Fruit fly (Drosophila melanogaster) whole organism, embryonic: ENCODE results near the gene sit.

Source experiments
- CG11398 ChIP-seq: fragments of 200-800 bp; sonication (Bioruptor generic); optimal IDR thresholded peaks from 2 replicates; lab custom pipeline; 2016; ENCODE audit warnings: missing biosample characterization, missing genetic modification characterization
- CG11560 ChIP-seq: fragments of 200-800 bp; sonication (Bioruptor generic); IDR thresholded peaks from 3 replicates; pipeline ENCODE4 v1.3.6; 2022; ENCODE audit warnings: missing biosample characterization, missing genetic modification characterization
- CG11696 ChIP-seq: fragments of 200-800 bp; sonication (Bioruptor generic); IDR thresholded peaks from 2 replicates; pipeline ENCODE4 v1.3.6; 2022; ENCODE audit warnings: missing biosample characterization, missing genetic modification characterization
- CG12071 ChIP-seq: fragments of 200-800 bp; sonication (Bioruptor generic); optimal IDR thresholded peaks from 3 replicates; lab custom pipeline; 2018; ENCODE audit warnings: missing biosample characterization, mild to moderate bottlenecking, missing genetic modification characterization
- CG12155 ChIP-seq: fragments of 200-800 bp; sonication (Bioruptor generic); optimal IDR thresholded peaks from 3 replicates; lab custom pipeline; 2016; ENCODE audit warnings: missing biosample characterization, missing genetic modification characterization
- CG12942 ChIP-seq: fragments of 200-800 bp; sonication (Bioruptor generic); optimal IDR thresholded peaks from 3 replicates; lab custom pipeline; 2016; ENCODE audit warnings: missing biosample characterization, missing genetic modification characterization
- CG16779 ChIP-seq: fragments of 200-800 bp; sonication (Bioruptor generic); IDR thresholded peaks from 2 replicates; pipeline ENCODE4 v1.3.6; 2022; ENCODE audit warnings: missing biosample characterization, missing genetic modification characterization
- CG2199 ChIP-seq: fragments of 200-800 bp; sonication (Bioruptor generic); IDR thresholded peaks from 3 replicates; pipeline ENCODE4 v1.3.6; 2022; ENCODE audit warnings: missing biosample characterization, missing genetic modification characterization
- CG31388 ChIP-seq: fragments of 200-800 bp; sonication (Bioruptor generic); optimal IDR thresholded peaks from 2 replicates; lab custom pipeline; 2016; ENCODE audit warnings: missing biosample characterization, missing genetic modification characterization
- CG3163 ChIP-seq: fragments of 200-800 bp; sonication (Bioruptor generic); optimal IDR thresholded peaks from 3 replicates; lab custom pipeline; 2016; ENCODE audit warnings: missing biosample characterization, missing genetic modification characterization
- CG3847 ChIP-seq: fragments of 200-800 bp; sonication (Bioruptor generic); IDR thresholded peaks from 2 replicates; pipeline ENCODE4 v1.3.6; 2022; ENCODE audit warnings: missing biosample characterization, missing genetic modification characterization
- CG4282 ChIP-seq: fragments of 200-800 bp; sonication (Bioruptor generic); optimal IDR thresholded peaks from 2 replicates; lab custom pipeline; 2016; ENCODE audit warnings: missing biosample characterization, missing genetic modification characterization
- CG6254 ChIP-seq: fragments of 200-800 bp; sonication (Bioruptor generic); optimal IDR thresholded peaks from 3 replicates; lab custom pipeline; 2017; ENCODE audit warnings: mild to moderate bottlenecking, missing biosample characterization, missing genetic modification reagents, missing genetic modification characterization
- CG9727 ChIP-seq: fragments of 200-800 bp; sonication (Bioruptor generic); optimal IDR thresholded peaks from 3 replicates; lab custom pipeline; 2017; ENCODE audit warnings: missing biosample characterization, mild to moderate bottlenecking, missing genetic modification characterization
- CkIIα-i1 ChIP-seq: fragments of 200-800 bp; sonication (Bioruptor generic); IDR thresholded peaks from 2 replicates; pipeline ENCODE4 v1.3.6; 2022; ENCODE audit warnings: missing biosample characterization, missing genetic modification characterization
- Dip3 ChIP-seq: fragments of 200-800 bp; sonication (Bioruptor generic); optimal IDR thresholded peaks from 3 replicates; lab custom pipeline; 2016; ENCODE audit warnings: missing biosample characterization, missing genetic modification characterization
- Drgx ChIP-seq: fragments of 200-800 bp; sonication (Bioruptor generic); IDR thresholded peaks from 2 replicates; pipeline ENCODE4 v1.3.6; 2022; ENCODE audit warnings: missing biosample characterization, missing genetic modification characterization
- HLH4C ChIP-seq: fragments of 200-800 bp; sonication (Bioruptor generic); IDR thresholded peaks from 3 replicates; pipeline ENCODE4 v1.3.6; 2022; ENCODE audit warnings: missing biosample characterization, missing genetic modification characterization; ENCODE audit not compliant: partially characterized antibody
- Hey ChIP-seq: fragments of 200-800 bp; sonication (Bioruptor generic); optimal IDR thresholded peaks from 3 replicates; lab custom pipeline; 2018; ENCODE audit warnings: missing biosample characterization, mild to moderate bottlenecking, missing genetic modification characterization
- NC2α ChIP-seq: fragments of 200-800 bp; sonication (Bioruptor generic); optimal IDR thresholded peaks from 2 replicates; lab custom pipeline; 2016; ENCODE audit warnings: missing biosample characterization, missing genetic modification characterization
- NC2β ChIP-seq: fragments of 200-800 bp; sonication (Bioruptor generic); optimal IDR thresholded peaks from 2 replicates; lab custom pipeline; 2016; ENCODE audit warnings: missing biosample characterization, missing genetic modification characterization
- NK7.1 ChIP-seq: fragments of 200-800 bp; sonication (Bioruptor generic); optimal IDR thresholded peaks from 3 replicates; lab custom pipeline; 2016; ENCODE audit warnings: missing biosample characterization, missing genetic modification characterization
- Pdp1 ChIP-seq, 2 experiments: fragments of 200-800 bp; sonication (Bioruptor generic); optimal IDR thresholded peaks; 3 replicates each; lab custom pipeline; 2016; ENCODE audit warnings: missing biosample characterization in 2 of 2, missing genetic modification characterization in 2 of 2, mild to moderate bottlenecking in 1 of 2, moderate library complexity in 1 of 2
- Rfx ChIP-seq: fragments of 200-800 bp; sonication (Bioruptor generic); IDR thresholded peaks from 2 replicates; pipeline ENCODE4 v1.3.6; 2022; ENCODE audit warnings: missing biosample characterization, missing genetic modification characterization
- Rx ChIP-seq: fragments of 200-800 bp; sonication (Bioruptor generic); IDR thresholded peaks from 2 replicates; pipeline ENCODE4 v1.3.6; 2022; ENCODE audit warnings: missing biosample characterization, missing genetic modification characterization
- amos ChIP-seq: fragments of 200-800 bp; sonication (Bioruptor generic); IDR thresholded peaks from 2 replicates; pipeline ENCODE4 v1.3.6; 2022; ENCODE audit warnings: missing biosample characterization, missing genetic modification characterization; ENCODE audit not compliant: partially characterized antibody
- bab2 ChIP-seq: fragments of 200-800 bp; sonication (Bioruptor generic); optimal IDR thresholded peaks from 2 replicates; lab custom pipeline; 2016; ENCODE audit warnings: missing biosample characterization, missing genetic modification characterization
- disco-r ChIP-seq: fragments of 200-800 bp; sonication (Bioruptor generic); optimal IDR thresholded peaks from 2 replicates; lab custom pipeline; 2016; ENCODE audit warnings: missing biosample characterization, missing genetic modification characterization
- fd3F ChIP-seq: fragments of 200-800 bp; sonication (Bioruptor generic); optimal IDR thresholded peaks from 2 replicates; lab custom pipeline; 2018; ENCODE audit warnings: missing biosample characterization, mild to moderate bottlenecking, missing genetic modification characterization, moderate library complexity
- fd96Cb ChIP-seq: fragments of 200-800 bp; sonication (Bioruptor generic); optimal IDR thresholded peaks from 2 replicates; lab custom pipeline; 2018; ENCODE audit warnings: missing biosample characterization, mild to moderate bottlenecking, missing genetic modification characterization, moderate library complexity
- fu2 ChIP-seq: fragments of 200-800 bp; sonication (Bioruptor generic); optimal IDR thresholded peaks from 2 replicates; lab custom pipeline; 2016; ENCODE audit warnings: missing biosample characterization, missing genetic modification characterization
- grn ChIP-seq: fragments of 200-800 bp; sonication (Bioruptor generic); optimal IDR thresholded peaks from 3 replicates; lab custom pipeline; 2017; ENCODE audit warnings: missing biosample characterization, missing genetic modification characterization
- hkb ChIP-seq, 2 experiments: fragments of 200-800 bp in 1 of 2; fragments of >200 bp in 1 of 2; sonication (Bioruptor generic) in 1 of 2; IDR thresholded peaks in 1 of 2; optimal IDR thresholded peaks in 1 of 2; 2 replicates each; pipeline versions ENCODE4 v1.3.6 to Lab custom; 2017 to 2022; ENCODE audit warnings: missing biosample characterization in 1 of 2, missing genetic modification characterization in 1 of 2
- inv ChIP-seq: fragments of 200-800 bp; sonication (Bioruptor generic); IDR thresholded peaks from 2 replicates; pipeline ENCODE4 v1.3.6; 2022; ENCODE audit warnings: missing biosample characterization, missing genetic modification characterization; ENCODE audit not compliant: partially characterized antibody
- jing ChIP-seq: fragments of 200-800 bp; sonication (Bioruptor generic); optimal IDR thresholded peaks from 2 replicates; lab custom pipeline; 2018; ENCODE audit warnings: missing biosample characterization, mild to moderate bottlenecking, missing genetic modification characterization
- jumu ChIP-seq: fragments of 200-800 bp; sonication (Bioruptor generic); optimal IDR thresholded peaks from 3 replicates; lab custom pipeline; 2016; ENCODE audit warnings: missing biosample characterization, missing genetic modification characterization
- kah ChIP-seq: fragments of 200-800 bp; sonication (Bioruptor generic); optimal IDR thresholded peaks from 2 replicates; lab custom pipeline; 2018; ENCODE audit warnings: missing biosample characterization, mild to moderate bottlenecking, missing genetic modification characterization
- nmo ChIP-seq: fragments of 200-800 bp; sonication (Bioruptor generic); optimal IDR thresholded peaks from 2 replicates; lab custom pipeline; 2018; ENCODE audit warnings: missing biosample characterization, mild to moderate bottlenecking, missing genetic modification characterization, moderate library complexity
- nom ChIP-seq: fragments of 200-800 bp; sonication (Bioruptor generic); optimal IDR thresholded peaks from 2 replicates; lab custom pipeline; 2017; ENCODE audit warnings: missing biosample characterization, missing genetic modification characterization, mild to moderate bottlenecking, moderate library complexity, missing genetic modification reagents
- otp ChIP-seq: fragments of 200-800 bp; sonication (Bioruptor generic); IDR thresholded peaks from 3 replicates; pipeline ENCODE4, ENCODE4 v1.3.6; 2022; ENCODE audit warnings: missing biosample characterization, missing genetic modification characterization
- p53 ChIP-seq: fragments of 200-800 bp; sonication (Bioruptor generic); optimal IDR thresholded peaks from 2 replicates; lab custom pipeline; 2016; ENCODE audit warnings: missing biosample characterization, missing genetic modification characterization
- phol ChIP-seq: fragments of 200-800 bp; sonication (Bioruptor generic); optimal IDR thresholded peaks from 3 replicates; lab custom pipeline; 2018; ENCODE audit warnings: missing biosample characterization, mild to moderate bottlenecking, missing genetic modification characterization, moderate library complexity
- psq ChIP-seq: fragments of 200-800 bp; sonication (Bioruptor generic); optimal IDR thresholded peaks from 2 replicates; lab custom pipeline; 2017; ENCODE audit warnings: missing biosample characterization, missing genetic modification characterization
- sens ChIP-seq: fragments of 200-800 bp; sonication (Bioruptor generic); peaks from one replicate; lab custom pipeline; 2016; ENCODE audit warnings: missing biosample characterization, missing genetic modification characterization
- sens-2 ChIP-seq: fragments of 200-800 bp; sonication (Bioruptor generic); IDR thresholded peaks from 2 replicates; pipeline ENCODE4 v1.3.6; 2022; ENCODE audit warnings: missing biosample characterization, missing genetic modification characterization
- sima ChIP-seq: fragments of 200-800 bp; sonication (Bioruptor generic); optimal IDR thresholded peaks from 2 replicates; lab custom pipeline; 2016; ENCODE audit warnings: missing biosample characterization, missing genetic modification characterization
- slou ChIP-seq: fragments of 200-800 bp; sonication (Bioruptor generic); optimal IDR thresholded peaks from 3 replicates; lab custom pipeline; 2016; ENCODE audit warnings: missing biosample characterization, missing genetic modification characterization
- sob ChIP-seq: fragments of 200-800 bp; sonication (Bioruptor generic); IDR thresholded peaks from 2 replicates; pipeline ENCODE4 v1.3.6; 2022; ENCODE audit warnings: missing biosample characterization, missing genetic modification characterization
- tio ChIP-seq: fragments of 200-800 bp; sonication (Bioruptor generic); optimal IDR thresholded peaks from 2 replicates; lab custom pipeline; 2017; ENCODE audit warnings: missing biosample characterization, missing genetic modification characterization, inconsistent platforms
- toy ChIP-seq: fragments of 200-800 bp; sonication (Bioruptor generic); IDR thresholded peaks from 2 replicates; pipeline ENCODE4 v1.3.6; 2022; ENCODE audit warnings: missing biosample characterization, missing genetic modification characterization
- unc-4 ChIP-seq: fragments of 200-800 bp; sonication (Bioruptor generic); IDR thresholded peaks from 2 replicates; pipeline ENCODE4 v1.3.6; 2022; ENCODE audit warnings: missing biosample characterization, missing genetic modification characterization; ENCODE audit not compliant: partially characterized antibody

Gene sit

DNA sequence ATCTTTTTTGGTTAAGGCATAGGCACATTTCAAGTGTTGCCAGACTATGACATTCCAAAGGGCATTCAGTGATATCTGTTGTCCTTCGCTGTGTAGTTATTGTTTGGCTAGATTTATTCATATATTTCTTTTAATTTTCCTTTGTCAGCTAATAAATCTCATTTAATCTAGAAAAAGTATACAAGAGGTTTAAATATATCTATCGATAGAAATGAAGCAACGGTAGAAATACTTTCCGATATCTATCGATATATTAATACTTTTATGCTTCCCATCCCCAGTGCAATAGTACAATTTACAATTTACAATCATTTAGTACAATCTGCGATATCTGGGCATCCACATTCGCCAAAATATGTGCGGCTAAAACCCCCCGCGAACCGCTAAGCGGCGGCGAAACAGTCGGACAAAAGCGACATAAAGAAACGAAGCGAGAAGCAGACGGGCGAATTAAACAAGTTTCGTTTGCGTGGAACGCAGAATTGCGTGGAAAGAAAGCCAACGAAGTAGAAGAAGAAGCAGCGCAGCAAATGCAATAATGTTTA lies 25.1 kb upstream of the sit start, which contains the start of gene Efa6 (continued):
- TF ChIP-seq amos (GFP tag; lab: Robert Waterston, UW) (peak; percentile 90), tio (no peak), NC2α (GFP tag; lab: Kevin White, UChicago) (no peak), CG31388 (no peak), CG9727 (GFP tag; lab: Kevin White, UChicago) (peak; percentile 62), unc-4 (GFP tag; lab: Robert Waterston, UW) (peak; percentile 97), kah (GFP tag; lab: Kevin White, UChicago) (no peak), jing (no peak), p53 (GFP tag; lab: Kevin White, UChicago) (no peak), psq (GFP tag; lab: Kevin White, UChicago) (peak; percentile 18), sens (peak; percentile 91), CG11696 (GFP tag; lab: Robert Waterston, UW) (no peak), HLH4C (peak; percentile 90), disco-r (no peak), CG12942 (GFP tag; lab: Kevin White, UChicago) (peak; percentile 41), otp (GFP tag; lab: Robert Waterston, UW) (no peak), CG12155 (peak; percentile 63), NK7.1 (GFP tag; lab: Kevin White, UChicago) (no peak), nmo (GFP tag; lab: Kevin White, UChicago) (peak; percentile 76), sens-2 (GFP tag; lab: Robert Waterston, UW) (no peak), hkb (optimal IDR thresholded peaks at IDR 0.05; lab: Kevin White, UChicago) (no peak), hkb (GFP tag; IDR thresholded peaks at IDR 0.05; lab: Robert Waterston, UW) (no peak), CG3847 (GFP tag; lab: Robert Waterston, UW) (peak; percentile 79), CkIIα-i1 (GFP tag; lab: Robert Waterston, UW) (no peak), CG11398 (GFP tag; lab: Kevin White, UChicago) (no peak), inv (GFP tag; lab: Robert Waterston, UW) (peak; percentile 93), CG3163 (no peak), toy (GFP tag; lab: Robert Waterston, UW) (no peak), Pdp1 (GFP tag; optimal IDR thresholded peaks at IDR 0.05; lab: Kevin White, UChicago) (peak in 1 of 2 experiments; percentile 54), nom (peak; percentile 54), fd3F (GFP tag; lab: Kevin White, UChicago) (peak; percentile 30), NC2β (peak; percentile 12), Dip3 (GFP tag; lab: Kevin White, UChicago) (peak; percentile 37), CG16779 (GFP tag; lab: Robert Waterston, UW) (no peak), CG2199 (GFP tag; lab: Robert Waterston, UW) (no peak), Hey (no peak), Rx (no peak), fu2 (GFP tag; lab: Kevin White, UChicago) (no peak), phol (tag; lab: Kevin White, UChicago) (peak; percentile 66), Rfx (GFP tag; lab: Robert Waterston, UW) (0 out of 2 replicates have a peak, but pooled peaks have one; percentile 30), grn (peak; percentile 93), sima (GFP tag; lab: Kevin White, UChicago) (no peak), slou (GFP tag; lab: Kevin White, UChicago) (peak; percentile 15), fd96Cb (peak; percentile 19), CG12071 (no peak), bab2 (GFP tag; lab: Kevin White, UChicago) (peak; percentile 42), CG11560 (tag; lab: Robert Waterston, UW) (peak; percentile 37; the same call in 1 of the 3 replicates), sob (GFP tag; lab: Robert Waterston, UW) (peak; percentile 31; the same call in 1 of the 2 replicates), CG4282 (no peak), jumu (GFP tag; lab: Kevin White, UChicago) (peak; percentile 30), Drgx (no peak), CG6254 (GFP tag; lab: Kevin White, UChicago) (no peak)
